Fruit fly (Drosophila melanogaster) whole organism, pupa: ENCODE data around the gene RpS13.

Experiments
- CG15710 ChIP-seq: fragments of 200-800 bp; sonication (Bioruptor generic); optimal IDR thresholded peaks from 2 replicates; lab custom pipeline; 2018; ENCODE audit warnings: missing biosample characterization, mild to moderate bottlenecking, missing genetic modification characterization, moderate library complexity
- CG17806 ChIP-seq: fragments of 200-800 bp; sonication (Bioruptor generic); optimal IDR thresholded peaks from 2 replicates; lab custom pipeline; 2018; ENCODE audit warnings: missing biosample characterization, mild to moderate bottlenecking, missing genetic modification characterization, moderate library complexity
- D1 ChIP-seq: fragments of 200-800 bp; sonication (Bioruptor generic); optimal IDR thresholded peaks from 2 replicates; lab custom pipeline; 2018; ENCODE audit warnings: missing biosample characterization, mild to moderate bottlenecking, missing genetic modification characterization, moderate library complexity
- EcR ChIP-seq: fragments of 200-800 bp; sonication (Bioruptor generic); optimal IDR thresholded peaks from 3 replicates; lab custom pipeline; 2019; ENCODE audit warnings: missing biosample characterization, missing genetic modification characterization, mild to moderate bottlenecking, moderate library complexity, missing genetic modification reagents
- Ets98B ChIP-seq: fragments of 200-800 bp; sonication (Bioruptor generic); IDR thresholded peaks from 2 replicates; pipeline ENCODE4 v1.3.6; 2022; ENCODE audit warnings: missing biosample characterization, missing genetic modification characterization
- Pif1B ChIP-seq: fragments of 200-800 bp; sonication (Bioruptor generic); optimal IDR thresholded peaks from 3 replicates; lab custom pipeline; 2016; ENCODE audit warnings: missing biosample characterization, missing genetic modification characterization
- gl ChIP-seq: fragments of 200-800 bp; sonication (Bioruptor generic); optimal IDR thresholded peaks from 2 replicates; lab custom pipeline; 2018; ENCODE audit warnings: missing biosample characterization, mild to moderate bottlenecking, missing genetic modification characterization

dm6 chr2L:8362273-8362954, 2.0 kb downstream of the RpS13 start, which contains the start of gene CG7627:
- TF ChIP-seq Ets98B (peak; percentile 66), gl (tag; lab: Kevin White, UChicago) (peak; percentile 7), CG17806 (tag; lab: Kevin White, UChicago) (peak; percentile 46), D1 (tag; lab: Kevin White, UChicago) (no peak), CG15710 (tag; lab: Kevin White, UChicago) (peak; percentile 40), EcR (GFP tag; lab: Kevin White, UChicago) (no peak), Pif1B (GFP tag; lab: Kevin White, UChicago) (peak; percentile 13)
